Fruit fly (Drosophila melanogaster): ENCODE results near the gene CG16719.

DNA sequence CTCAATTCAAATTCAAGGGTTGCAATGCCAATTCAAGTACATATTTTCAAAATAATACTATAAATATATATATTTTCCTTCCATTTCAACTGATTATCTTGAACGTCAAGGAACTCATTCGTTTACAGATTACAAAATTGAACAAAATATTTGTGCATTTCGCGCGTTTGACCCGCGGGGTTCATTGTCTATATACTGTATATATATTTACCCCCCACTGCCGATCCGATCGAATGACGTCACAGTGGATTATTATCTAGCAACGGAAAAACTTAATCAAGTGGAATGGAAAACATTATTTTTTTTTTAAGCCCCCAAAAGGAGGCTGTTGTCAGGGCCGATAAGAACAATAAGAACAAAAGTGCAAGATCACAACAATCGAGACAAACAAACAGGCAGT is 2.6 kb downstream of the CG16719 start:
- TF ChIP-seq EcR (GFP tag; optimal IDR thresholded peaks at IDR 0.05) (no peak), CG15710 (tag; optimal IDR thresholded peaks at IDR 0.05) (no peak), Snoo (tag; optimal IDR thresholded peaks at IDR 0.05) (no peak), CG32121 (GFP tag; IDR thresholded peaks at IDR 0.05) (no peak), Pif1B (GFP tag; optimal IDR thresholded peaks at IDR 0.05) (no peak), rn (GFP tag; IDR thresholded peaks at IDR 0.05) (no peak), CG13204 (GFP tag; optimal IDR thresholded peaks at IDR 0.05) (no peak), CG34367 (tag; optimal IDR thresholded peaks at IDR 0.05) (no peak)
